Worm (Caenorhabditis elegans): ENCODE measurements around the gene tmc-2.

Gene tmc-2

ce11 chrX:9302763-9303162, 759 bp upstream of the tmc-2 start:
- TF ChIP-seq lin-40 (tag; optimal IDR thresholded peaks at IDR 0.05): no peak
- no peak for TF ChIP-seq F22D6.2 (tag; optimal IDR thresholded peaks at IDR 0.05)
- TF ChIP-seq madf-6 (GFP tag; IDR thresholded peaks at IDR 0.05): no peak
- TF ChIP-seq ceh-27 (GFP tag; optimal IDR thresholded peaks at IDR 0.05): no peak
- no peak for TF ChIP-seq snpc-4 (GFP tag; optimal IDR thresholded peaks at IDR 0.05)
- TF ChIP-seq snpc-4 (tag; optimal IDR thresholded peaks at IDR 0.05): no peak
- TF ChIP-seq nhr-90 (tag; optimal IDR thresholded peaks at IDR 0.05): no peak
- no peak for TF ChIP-seq B0261.1 (tag; optimal IDR thresholded peaks at IDR 0.05)

- TF ChIP-seq hlh-26 (GFP tag; conservative IDR thresholded peaks at IDR 0.05): no peak
- no peak for TF ChIP-seq egl-18 (GFP tag; IDR thresholded peaks at IDR 0.05)
- TF ChIP-seq die-1 (tag; optimal IDR thresholded peaks at IDR 0.05): no peak
- TF ChIP-seq Y79H2A.3 (GFP tag; conservative IDR thresholded peaks at IDR 0.05): no peak
- no peak for TF ChIP-seq ceh-100 (GFP tag; IDR thresholded peaks at IDR 0.05)
These were observed 7.7 kb downstream of the tmc-2 start, which contains the start of gene H29C22.1 for ce11 chrX:9311225-9311624. H29C22.1 (minus strand) TSS chrX:9311325.

- TF ChIP-seq tlf-1 (GFP tag; optimal IDR thresholded peaks at IDR 0.05) (no peak), nhr-90 (tag; optimal IDR thresholded peaks at IDR 0.05) (no peak), efl-1 (GFP tag; optimal IDR thresholded peaks at IDR 0.05) (no peak), B0019.2 (GFP tag; conservative IDR thresholded peaks at IDR 0.05) (no peak), attf-6 (GFP tag; IDR thresholded peaks at IDR 0.05) (no peak), F22D6.2 (tag; optimal IDR thresholded peaks at IDR 0.05) (no peak), F10E7.11 (tag; optimal IDR thresholded peaks at IDR 0.05) (no peak), sea-2 (GFP tag; IDR thresholded peaks at IDR 0.05) (no peak), F57A8.1 (GFP tag; optimal IDR thresholded peaks at IDR 0.05) (no peak), ZK185.1 (tag; optimal IDR thresholded peaks at IDR 0.05; ENCODE audit: poor library complexity, severe bottlenecking) (no peak), lin-54 (GFP tag; optimal IDR thresholded peaks at IDR 0.05) (no peak)
These were observed 10.9 kb downstream of the tmc-2 start, which contains the start of gene ttr-38 for ce11 chrX:9314397-9314796. ttr-38 (minus strand) TSS chrX:9314497.

ce11 chrX:9319080-9319479, 15.6 kb downstream of the tmc-2 start, which contains the start of gene npr-7:
npr-7 (minus strand) TSS chrX:9319180.
- TF ChIP-seq attf-3 (GFP tag; conservative IDR thresholded peaks at IDR 0.05) (no peak), aptf-3 (GFP tag; IDR thresholded peaks at IDR 0.05) (no peak), F37B4.10 (GFP tag; IDR thresholded peaks at IDR 0.05) (no peak), nfya-1 (tag; optimal IDR thresholded peaks at IDR 0.05; ENCODE audit: borderline replicate concordance, insufficient read depth) (no peak), athp-1 (tag; optimal IDR thresholded peaks at IDR 0.05) (no peak), pbrm-1 (GFP tag; IDR thresholded peaks at IDR 0.05) (no peak)

ce11 chrX:9324962-9325361, 21.4 kb downstream of the tmc-2 start:
- TF ChIP-seq ceh-100 (GFP tag; IDR thresholded peaks at IDR 0.05) (no peak), attf-5 (GFP tag; optimal IDR thresholded peaks at IDR 0.05) (no peak), fkh-3 (tag; optimal IDR thresholded peaks at IDR 0.05) (no peak), Y53G8AR.9 (GFP tag; conservative IDR thresholded peaks at IDR 0.05) (no peak), attf-6 (GFP tag; IDR thresholded peaks at IDR 0.05) (no peak), zim-3 (tag; optimal IDR thresholded peaks at IDR 0.05) (no peak), nfya-1 (tag; optimal IDR thresholded peaks at IDR 0.05; ENCODE audit: borderline replicate concordance, insufficient read depth) (no peak), madf-10 (tag; optimal IDR thresholded peaks at IDR 0.05) (no peak), ztf-26 (tag; optimal IDR thresholded peaks at IDR 0.05) (no peak), bed-1 (GFP tag; IDR thresholded peaks at IDR 0.05) (no peak)
